Fruit fly (Drosophila melanogaster): ENCODE data around the gene nullo.

nullo gene

dm6 chrX:7049087-7049486, at the start of gene nullo:
TSS of gene nullo (plus strand) at chrX:7049476.
- no peak for TF ChIP-seq noc (tag; optimal IDR thresholded peaks at IDR 0.05)

DNA sequence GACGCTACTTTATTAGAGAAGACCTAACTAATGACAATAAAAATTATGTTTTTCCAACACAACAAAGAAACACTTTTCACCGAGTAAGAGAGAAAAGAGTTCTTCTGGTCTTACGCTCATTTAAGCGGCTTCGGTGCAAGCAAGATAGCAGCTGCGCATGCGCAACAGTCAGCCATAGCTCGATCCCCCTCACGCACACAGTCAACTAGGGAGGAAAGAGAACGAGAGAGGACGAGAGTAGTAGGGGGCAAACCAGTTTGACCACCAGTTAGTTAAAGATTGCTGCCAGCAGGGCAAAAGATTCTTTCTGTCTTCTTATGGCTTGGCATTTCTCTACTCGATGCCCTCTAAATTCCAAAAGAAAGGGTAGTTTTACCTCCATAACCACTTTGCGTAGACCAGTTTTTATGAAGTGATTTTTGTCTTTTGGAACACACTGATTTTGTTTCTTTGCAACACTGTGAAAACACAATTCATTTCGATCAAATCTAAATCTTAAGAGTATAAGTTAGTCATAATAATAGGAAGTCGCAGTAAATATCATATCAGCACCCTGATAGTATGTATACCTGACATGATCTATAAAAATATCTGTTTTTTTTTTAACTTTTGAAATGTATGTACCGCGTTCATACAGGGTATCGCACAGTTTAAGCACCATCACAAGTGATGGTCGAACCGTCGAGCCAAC, 48.7 kb upstream of the nullo start:
- TF ChIP-seq noc (tag; optimal IDR thresholded peaks at IDR 0.05): peak; percentile 54

dm6 chrX:7001135-7001769, 48.0 kb upstream of the nullo start:
- TF ChIP-seq noc (tag; optimal IDR thresholded peaks at IDR 0.05): peak; percentile 27

DNA sequence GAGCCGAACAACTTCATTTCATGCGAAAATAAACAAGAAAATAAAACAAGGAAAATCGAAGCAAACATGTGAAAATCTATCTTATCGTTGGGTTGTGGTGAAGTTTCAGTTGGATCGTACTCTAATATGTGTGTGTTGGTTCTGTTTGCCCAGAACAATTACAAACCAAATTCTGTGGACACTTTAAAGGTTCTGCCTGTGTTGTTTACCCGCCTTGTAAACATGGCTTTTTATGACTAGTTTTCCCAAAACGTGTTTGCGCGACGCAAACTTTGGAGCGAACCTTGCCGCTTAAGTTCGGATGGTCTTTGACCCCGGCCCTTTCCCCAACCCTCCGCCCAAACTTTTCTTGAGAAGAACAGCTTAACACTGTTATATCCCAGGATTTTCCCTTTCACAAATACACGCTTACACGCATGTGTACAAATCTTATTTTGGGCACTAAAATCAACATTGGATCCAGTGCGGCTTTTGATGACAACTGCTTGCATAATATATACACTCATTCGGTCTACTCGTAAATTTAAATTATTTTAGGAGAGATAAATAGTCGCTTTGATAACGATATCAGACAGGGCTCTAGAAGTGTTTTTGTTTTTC, 45.1 kb upstream of the nullo start:
- TF ChIP-seq noc (tag; optimal IDR thresholded peaks at IDR 0.05): no peak

- TF ChIP-seq noc (tag; optimal IDR thresholded peaks at IDR 0.05): no peak
These were observed 43.8 kb upstream of the nullo start for dm6 chrX:7005444-7005843.

dm6 chrX:7007693-7008092, 41.6 kb upstream of the nullo start:
- no peak for TF ChIP-seq noc (tag; optimal IDR thresholded peaks at IDR 0.05)

DNA sequence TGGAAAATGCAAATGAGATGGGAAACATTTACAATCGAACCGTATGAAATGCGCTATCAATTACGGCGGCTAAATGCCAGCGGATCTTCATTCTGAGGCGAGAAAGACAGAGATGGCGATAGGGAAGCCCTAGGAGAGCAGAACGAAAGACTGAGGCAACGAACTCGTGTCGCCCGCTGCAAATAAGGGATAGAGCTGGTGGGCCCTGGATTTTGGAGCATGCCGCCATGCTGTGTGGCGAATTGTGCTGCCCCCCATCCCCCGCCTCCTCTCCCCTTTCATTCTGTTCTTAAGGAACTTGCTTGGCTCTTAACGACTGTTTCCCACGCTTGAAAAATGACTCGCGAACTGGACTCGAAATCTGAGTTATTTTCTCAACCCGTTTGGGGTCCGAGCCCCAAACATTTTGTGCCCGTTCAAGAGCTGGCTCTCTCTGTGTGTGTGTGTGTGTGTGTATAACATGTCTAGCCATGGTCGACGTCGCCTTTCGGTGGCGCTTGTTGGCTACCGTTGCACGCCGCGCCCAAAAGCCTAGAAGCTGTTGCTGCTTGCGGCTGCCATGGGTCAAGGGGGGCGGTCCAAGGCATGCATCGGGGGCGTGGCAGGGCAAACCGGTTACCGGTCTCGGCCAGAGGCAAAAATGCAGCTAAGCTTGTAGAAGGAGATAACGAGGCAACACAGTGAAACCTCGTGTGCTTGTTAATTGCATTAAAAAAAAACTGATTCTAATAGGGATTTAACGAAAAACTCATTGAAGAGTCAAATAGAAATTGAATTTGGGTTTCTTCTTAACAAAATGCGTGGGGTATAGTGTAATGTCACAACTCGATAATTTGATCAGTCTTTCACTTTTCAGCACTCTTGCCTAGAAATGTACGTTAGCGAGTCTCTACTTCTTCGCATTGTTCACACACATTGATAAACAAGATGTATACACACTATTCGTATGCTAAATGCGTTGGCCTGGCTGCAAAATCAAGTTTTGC, 40.9 kb upstream of the nullo start:
- TF ChIP-seq noc (tag; optimal IDR thresholded peaks at IDR 0.05): no peak

DNA sequence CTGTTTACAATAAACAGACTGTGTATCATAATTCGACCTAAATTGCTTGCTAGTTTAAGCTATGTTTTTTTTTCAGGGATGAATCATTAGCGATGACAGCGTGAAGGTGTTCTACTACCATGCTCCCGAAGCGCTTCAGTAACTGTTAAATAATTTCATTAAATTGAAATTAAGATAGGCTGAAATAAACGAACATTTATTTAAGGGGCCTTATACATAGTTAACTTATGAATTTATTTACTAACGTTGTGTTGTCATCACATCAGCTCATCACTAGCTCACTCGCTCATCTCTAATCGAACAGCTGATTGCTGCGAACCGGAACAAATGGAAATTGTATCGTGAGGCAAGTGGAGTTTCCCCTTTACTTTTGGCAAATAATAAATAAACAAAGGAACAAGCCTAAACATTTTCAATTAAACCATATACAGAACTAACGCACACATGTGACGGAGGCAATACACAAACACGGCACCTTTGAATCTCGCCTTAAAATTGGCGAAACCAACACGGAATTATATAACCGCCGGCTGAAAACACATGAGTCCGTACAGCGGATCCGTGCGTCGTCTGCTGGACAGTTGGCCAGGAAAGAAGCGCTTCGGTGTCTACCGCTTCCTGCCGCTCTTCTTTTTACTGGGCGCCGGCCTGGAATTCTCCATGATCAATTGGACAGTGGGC, 38.1 kb upstream of the nullo start, which contains the start of the genes cm, sloth1 and sloth2:
Gene cm (minus strand): TSS at position 83 of the 681 bp plus-strand sequence.
Gene sloth1 (plus strand): TSS at position 295 of the 681 bp plus-strand sequence.
Gene sloth2 (plus strand): TSS at position 295 of the 681 bp plus-strand sequence.
- peak; percentile 85 for TF ChIP-seq noc (tag; optimal IDR thresholded peaks at IDR 0.05)

DNA sequence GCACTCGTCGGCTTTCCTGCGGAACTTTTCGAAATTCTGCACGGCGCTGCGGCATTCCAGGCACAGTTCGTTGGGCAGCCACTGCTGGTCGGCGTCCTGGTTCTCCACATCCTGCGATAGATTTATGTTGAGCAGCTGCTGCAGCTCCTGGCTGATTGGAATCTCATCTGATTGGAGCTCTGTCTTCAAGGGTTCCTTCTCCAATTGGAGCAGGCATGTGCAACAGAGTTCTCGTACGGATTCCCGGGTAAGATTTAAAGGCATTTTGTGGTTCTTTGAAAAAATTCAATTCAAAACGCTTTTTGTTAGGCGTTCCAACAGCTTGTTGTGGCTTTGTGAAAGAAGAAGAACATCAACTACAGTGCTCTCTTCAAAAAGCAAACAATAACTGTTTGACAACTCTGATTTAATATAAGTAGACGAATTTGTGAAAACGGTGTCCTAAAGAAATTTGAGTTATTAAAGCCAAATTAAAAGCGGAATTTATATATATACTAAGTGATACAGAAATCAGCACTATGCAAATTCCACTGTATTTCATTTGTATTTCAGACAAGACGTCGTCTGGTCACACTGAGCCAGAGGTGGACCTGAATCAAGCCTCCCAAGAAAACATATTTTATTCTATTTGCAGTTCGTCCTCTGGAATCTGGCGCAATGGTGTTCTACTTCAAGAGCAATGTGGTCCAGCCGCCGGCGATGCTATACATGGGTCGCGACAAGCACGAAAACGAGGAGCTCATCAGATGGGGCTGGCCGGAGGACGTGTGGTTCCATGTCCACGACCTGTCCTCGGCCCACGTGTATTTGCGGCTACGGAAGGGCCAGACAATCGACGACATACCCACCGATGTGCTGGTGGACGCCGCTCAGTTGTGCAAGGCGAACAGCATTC, 35.7 kb upstream of the nullo start, which contains the start of the genes CG3032 and CG4593:
Gene CG3032 (minus strand): TSS at position 562 of the 895 bp plus-strand sequence.
Gene CG4593 (plus strand): TSS at position 568 of the 895 bp plus-strand sequence.
- TF ChIP-seq noc (tag; optimal IDR thresholded peaks at IDR 0.05): peak; percentile 75

DNA sequence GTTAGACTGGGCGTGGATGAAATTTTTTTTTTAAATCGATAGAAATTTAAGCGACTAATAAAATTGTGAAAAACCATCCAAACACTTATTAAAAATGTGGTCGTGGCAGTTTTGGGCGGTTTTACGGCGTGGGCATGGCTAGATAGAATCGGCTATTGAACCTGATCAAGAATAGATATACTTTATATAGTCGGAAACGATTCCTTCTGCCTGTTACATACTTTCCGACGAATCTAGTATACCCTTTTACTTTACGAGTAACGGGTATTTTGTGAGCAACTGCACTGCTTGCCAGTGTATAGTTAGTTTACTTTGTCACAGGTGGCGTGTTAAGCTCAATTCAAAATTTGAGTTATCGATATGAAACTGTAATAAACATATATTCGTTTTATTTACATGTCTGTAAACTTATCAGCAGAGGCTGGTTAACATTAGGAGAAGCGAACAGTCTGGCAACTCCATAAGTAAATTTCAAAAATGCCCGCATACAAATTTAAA, 34.3 kb upstream of the nullo start:
- TF ChIP-seq noc (tag; optimal IDR thresholded peaks at IDR 0.05): no peak

DNA sequence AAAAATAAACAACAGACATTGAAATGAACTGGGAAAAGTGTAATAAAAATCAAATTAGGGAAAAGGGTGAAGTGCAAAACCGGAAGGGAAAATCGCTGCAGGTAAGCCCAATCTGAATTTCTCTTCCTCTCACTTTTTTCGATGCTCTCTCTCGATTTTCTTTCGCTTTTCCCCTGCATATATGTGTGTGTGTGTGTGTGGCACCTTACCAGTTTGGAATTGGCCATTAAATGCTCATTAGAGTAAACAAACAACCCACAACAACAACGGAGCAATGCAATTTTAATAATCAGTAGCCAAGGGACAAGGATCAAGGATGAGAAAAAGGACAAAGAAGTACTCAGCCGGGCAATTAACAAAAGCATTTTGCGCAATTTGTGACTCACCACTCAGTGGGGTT, 14.4 kb upstream of the nullo start:
- no peak for TF ChIP-seq noc (tag; optimal IDR thresholded peaks at IDR 0.05)

DNA sequence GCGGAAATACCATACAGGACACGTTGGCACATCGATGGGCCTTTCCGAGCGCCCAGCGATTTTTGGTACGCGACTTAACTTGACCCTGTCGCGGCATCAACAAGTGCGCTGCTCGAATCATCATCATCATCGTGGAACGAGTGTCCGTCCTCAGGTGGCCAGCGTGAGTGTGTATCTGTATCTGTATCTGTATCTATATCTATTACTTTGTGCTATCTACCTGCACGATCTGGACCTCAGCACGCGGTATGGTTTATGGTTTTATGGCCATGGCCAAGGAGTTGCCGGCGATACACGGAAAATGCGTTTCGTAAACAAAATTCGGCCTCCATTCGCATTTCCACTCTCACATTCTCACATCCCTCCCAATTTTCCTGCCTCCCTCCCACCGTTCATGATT, 12.2 kb upstream of the nullo start:
- no peak for TF ChIP-seq noc (tag; optimal IDR thresholded peaks at IDR 0.05)

DNA sequence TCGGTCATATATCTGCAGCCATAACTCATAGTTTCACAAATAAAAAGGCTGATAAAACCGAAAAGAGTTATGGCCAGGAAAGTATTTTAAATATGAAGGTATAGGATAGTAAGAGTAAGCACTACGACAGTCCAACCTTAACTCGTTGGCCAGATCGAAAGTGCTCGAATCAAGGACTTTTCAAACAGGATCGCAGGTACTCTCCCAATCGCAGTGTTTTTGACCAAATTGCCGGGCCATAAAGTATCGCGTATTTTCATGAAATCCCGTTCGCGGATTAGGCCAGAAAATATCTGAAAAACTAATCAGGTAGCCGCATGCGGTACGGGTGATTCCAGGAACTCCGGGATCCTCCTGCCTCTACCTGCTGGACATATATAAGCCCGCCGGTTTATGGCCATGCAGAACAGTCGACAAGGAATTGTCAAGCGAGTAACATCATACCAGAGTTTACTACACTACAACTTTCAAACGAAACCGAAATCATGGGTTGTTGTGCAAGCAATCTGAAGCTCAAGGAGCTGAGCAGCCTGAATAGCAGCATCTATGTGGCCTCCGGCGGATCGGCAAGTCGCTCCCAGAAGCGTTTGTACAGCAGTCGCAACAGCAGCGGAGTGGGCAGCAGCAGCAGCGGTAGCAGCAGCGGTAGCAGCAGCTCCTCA, 8.9 kb upstream of the nullo start, which contains the start of gene CG14427:
Gene CG14427 (plus strand): TSS at position 399 of the 662 bp plus-strand sequence.
- TF ChIP-seq noc (tag; optimal IDR thresholded peaks at IDR 0.05): no peak

All from whole organism, larva.